Worm (Caenorhabditis elegans): Measurements from ENCODE around the gene C30G12.1.

DNA sequence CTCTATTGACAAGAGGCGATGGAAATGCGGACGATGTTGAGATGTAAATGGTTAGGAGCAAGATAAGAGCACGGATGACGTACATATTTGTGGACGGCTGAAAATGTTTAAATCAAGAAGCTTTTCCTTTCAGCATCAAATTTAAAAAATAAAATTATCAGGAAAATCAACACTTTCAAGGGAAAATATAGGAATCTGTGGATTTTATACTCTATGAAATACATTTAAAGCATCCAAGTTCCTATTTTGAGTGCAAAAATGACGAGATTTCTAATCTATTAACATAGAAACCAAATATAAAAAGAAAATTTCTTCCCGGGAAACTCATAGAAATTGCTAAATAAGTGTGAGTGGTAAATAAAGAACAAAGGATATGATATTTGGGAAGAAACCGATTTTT lies 14.9 kb downstream of the C30G12.1 start, which contains the start of gene F45E12.6:
- TF ChIP-seq fkh-2 (tag; optimal IDR thresholded peaks at IDR 0.05) = no peak
- TF ChIP-seq ztf-4 (tag; optimal IDR thresholded peaks at IDR 0.05) = no peak
- TF ChIP-seq pha-4 (tag; optimal IDR thresholded peaks at IDR 0.05) = no peak
- no peak for TF ChIP-seq nhr-237 (tag; optimal IDR thresholded peaks at IDR 0.05)
- no peak for TF ChIP-seq ztf-11 (tag; optimal IDR thresholded peaks at IDR 0.05)
- no peak for TF ChIP-seq zag-1 (tag; optimal IDR thresholded peaks at IDR 0.05)
- no peak for TF ChIP-seq nhr-12 (tag; optimal IDR thresholded peaks at IDR 0.05)
- TF ChIP-seq nhr-28 (tag; optimal IDR thresholded peaks at IDR 0.05) = no peak
- no peak for TF ChIP-seq nhr-25 (tag; optimal IDR thresholded peaks at IDR 0.05)
- TF ChIP-seq aly-2 (tag; optimal IDR thresholded peaks at IDR 0.05) = no peak
- no peak for TF ChIP-seq ceh-28 (tag; optimal IDR thresholded peaks at IDR 0.05)
- no peak for TF ChIP-seq skn-1 (tag; optimal IDR thresholded peaks at IDR 0.05)
- TF ChIP-seq lin-39 (tag; optimal IDR thresholded peaks at IDR 0.05) = no peak

Data from whole organism, L3 larva.